Fruit fly (Drosophila melanogaster) whole organism, embryonic: Measurements from ENCODE around the gene Hip14.

Experiments
- BEAF-32 ChIP-seq: fragments of 200-800 bp; sonication (Bioruptor generic); optimal IDR thresholded peaks from 3 replicates; lab custom pipeline; 2017; ENCODE audit warnings: missing biosample characterization, missing genetic modification characterization, mild to moderate bottlenecking, moderate library complexity, missing genetic modification reagents
- Bteb2 ChIP-seq: fragments of 200-800 bp; sonication (Bioruptor generic); optimal IDR thresholded peaks from 2 replicates; lab custom pipeline; 2016; ENCODE audit warnings: missing biosample characterization, missing genetic modification characterization
- CG10366 ChIP-seq: fragments of 200-800 bp; sonication (Bioruptor generic); IDR thresholded peaks from 2 replicates; pipeline ENCODE4 v1.3.6; 2022; ENCODE audit warnings: missing biosample characterization, missing genetic modification characterization
- CG11560 ChIP-seq: fragments of 200-800 bp; sonication (Bioruptor generic); IDR thresholded peaks from 3 replicates; pipeline ENCODE4 v1.3.6; 2022; ENCODE audit warnings: missing biosample characterization, missing genetic modification characterization
- CG12155 ChIP-seq: fragments of 200-800 bp; sonication (Bioruptor generic); optimal IDR thresholded peaks from 3 replicates; lab custom pipeline; 2016; ENCODE audit warnings: missing biosample characterization, missing genetic modification characterization
- CG14441 ChIP-seq: fragments of 200-800 bp; sonication (Bioruptor generic); IDR thresholded peaks from 2 replicates; pipeline ENCODE4 v1.3.6; 2022; ENCODE audit warnings: missing biosample characterization, missing genetic modification characterization
- CG15601 ChIP-seq: fragments of 200-800 bp; sonication (Bioruptor generic); optimal IDR thresholded peaks from 3 replicates; lab custom pipeline; 2019; ENCODE audit warnings: missing biosample characterization, mild to moderate bottlenecking, missing genetic modification characterization, moderate library complexity
- CG15696 ChIP-seq: fragments of 200-800 bp; sonication (Bioruptor generic); optimal IDR thresholded peaks from 2 replicates; lab custom pipeline; 2019; ENCODE audit warnings: missing biosample characterization, mild to moderate bottlenecking, missing genetic modification characterization, moderate library complexity
- CG1602 ChIP-seq: fragments of 200-800 bp; sonication (Bioruptor generic); optimal IDR thresholded peaks from 3 replicates; lab custom pipeline; 2016; ENCODE audit warnings: missing biosample characterization, missing genetic modification characterization
- CG16813 ChIP-seq: fragments of 200-800 bp; sonication (Bioruptor generic); IDR thresholded peaks from 3 replicates; pipeline ENCODE4 v1.3.6; 2022; ENCODE audit warnings: missing biosample characterization, missing genetic modification characterization; ENCODE audit not compliant: partially characterized antibody
- CG17328 ChIP-seq: fragments of 200-800 bp; sonication (Bioruptor generic); IDR thresholded peaks from 2 replicates; pipeline ENCODE4 v1.3.6; 2022; ENCODE audit warnings: missing biosample characterization, missing genetic modification characterization
- CG2199 ChIP-seq: fragments of 200-800 bp; sonication (Bioruptor generic); IDR thresholded peaks from 3 replicates; pipeline ENCODE4 v1.3.6; 2022; ENCODE audit warnings: missing biosample characterization, missing genetic modification characterization
- CG32767 ChIP-seq: fragments of 200-800 bp; sonication (Bioruptor generic); IDR thresholded peaks from 2 replicates; pipeline ENCODE4 v1.3.6; 2022; ENCODE audit warnings: missing biosample characterization, missing genetic modification characterization
- CG3847 ChIP-seq: fragments of 200-800 bp; sonication (Bioruptor generic); IDR thresholded peaks from 2 replicates; pipeline ENCODE4 v1.3.6; 2022; ENCODE audit warnings: missing biosample characterization, missing genetic modification characterization
- CG4730 ChIP-seq: fragments of 200-800 bp; sonication (Bioruptor generic); IDR thresholded peaks from 2 replicates; pipeline ENCODE4 v1.3.6; 2022; ENCODE audit warnings: missing biosample characterization, missing genetic modification characterization
- CG7372 ChIP-seq: fragments of 200-800 bp; sonication (Bioruptor generic); IDR thresholded peaks from 2 replicates; pipeline ENCODE4 v1.3.6; 2022; ENCODE audit warnings: missing biosample characterization, missing genetic modification characterization
- CG8359 ChIP-seq: fragments of 200-800 bp; sonication (Bioruptor generic); optimal IDR thresholded peaks from 2 replicates; lab custom pipeline; 2017; ENCODE audit warnings: missing biosample characterization, mild to moderate bottlenecking, missing genetic modification characterization, borderline replicate concordance
- CG8944 ChIP-seq: fragments of 200-800 bp; sonication (Bioruptor generic); optimal IDR thresholded peaks from 3 replicates; lab custom pipeline; 2016; ENCODE audit warnings: missing biosample characterization, missing genetic modification characterization
- Chrac-16 ChIP-seq: fragments of 200-800 bp; sonication (Bioruptor generic); optimal IDR thresholded peaks from 3 replicates; lab custom pipeline; 2016; ENCODE audit warnings: missing biosample characterization, missing genetic modification characterization
- CoRest ChIP-seq: fragments of 200-800 bp; sonication (Bioruptor generic); optimal IDR thresholded peaks from 3 replicates; lab custom pipeline; 2018; ENCODE audit warnings: missing biosample characterization, mild to moderate bottlenecking, missing genetic modification characterization, moderate library complexity
- Dip3 ChIP-seq: fragments of 200-800 bp; sonication (Bioruptor generic); optimal IDR thresholded peaks from 3 replicates; lab custom pipeline; 2016; ENCODE audit warnings: missing biosample characterization, missing genetic modification characterization
- Myb ChIP-seq: fragments of 200-800 bp; sonication (Bioruptor generic); optimal IDR thresholded peaks from 2 replicates; lab custom pipeline; 2016; ENCODE audit warnings: missing biosample characterization, missing genetic modification characterization
- NK7.1 ChIP-seq: fragments of 200-800 bp; sonication (Bioruptor generic); optimal IDR thresholded peaks from 3 replicates; lab custom pipeline; 2016; ENCODE audit warnings: missing biosample characterization, missing genetic modification characterization
- Poxn ChIP-seq: fragments of 200-800 bp; sonication (Bioruptor generic); IDR thresholded peaks from 2 replicates; pipeline ENCODE4 v1.3.6; 2022; ENCODE audit warnings: missing biosample characterization, missing genetic modification characterization
- Sin3A ChIP-seq: fragments of >200 bp; optimal IDR thresholded peaks from 2 replicates; lab custom pipeline; 2018
- Sox102F ChIP-seq: fragments of 200-800 bp; sonication (Bioruptor generic); optimal IDR thresholded peaks from 2 replicates; lab custom pipeline; 2018; ENCODE audit warnings: missing biosample characterization, mild to moderate bottlenecking, missing genetic modification characterization, moderate library complexity
- Taf1 ChIP-seq: fragments of 200-800 bp; sonication (Bioruptor generic); IDR thresholded peaks from 2 replicates; pipeline ENCODE4 v1.3.6; 2022; ENCODE audit warnings: missing biosample characterization, missing genetic modification characterization
- Vsx1 ChIP-seq: fragments of 200-800 bp; sonication (Bioruptor generic); optimal IDR thresholded peaks from 2 replicates; lab custom pipeline; 2017; ENCODE audit warnings: missing biosample characterization, mild to moderate bottlenecking, missing genetic modification characterization, missing genetic modification reagents
- ab ChIP-seq: fragments of 200-800 bp; sonication (Bioruptor generic); optimal IDR thresholded peaks from 2 replicates; lab custom pipeline; 2016; ENCODE audit warnings: missing biosample characterization, missing genetic modification characterization
- ac ChIP-seq: fragments of 200-800 bp; sonication (Bioruptor generic); optimal IDR thresholded peaks from 3 replicates; lab custom pipeline; 2017; ENCODE audit warnings: missing biosample characterization, mild to moderate bottlenecking, missing genetic modification characterization
- ase ChIP-seq: fragments of 200-800 bp; sonication (Bioruptor generic); IDR thresholded peaks from 3 replicates; pipeline ENCODE4 v1.3.6; 2022; ENCODE audit warnings: missing biosample characterization, missing genetic modification characterization
- bbx ChIP-seq: fragments of 200-800 bp; sonication (Bioruptor generic); IDR thresholded peaks from 2 replicates; pipeline ENCODE4 v1.3.6; 2022; ENCODE audit warnings: missing biosample characterization, missing genetic modification characterization; ENCODE audit not compliant: partially characterized antibody
- caup ChIP-seq: fragments of 200-800 bp; sonication (Bioruptor generic); optimal IDR thresholded peaks from 3 replicates; lab custom pipeline; 2017; ENCODE audit warnings: missing biosample characterization, mild to moderate bottlenecking, missing genetic modification characterization, moderate library complexity; ENCODE audit not compliant: severe bottlenecking
- crc ChIP-seq: fragments of 200-800 bp; sonication (Bioruptor generic); optimal IDR thresholded peaks from 2 replicates; lab custom pipeline; 2016; ENCODE audit warnings: missing biosample characterization, missing genetic modification characterization
- dmrt99B ChIP-seq: fragments of 200-800 bp; sonication (Bioruptor generic); optimal IDR thresholded peaks from 2 replicates; lab custom pipeline; 2018; ENCODE audit warnings: missing biosample characterization, mild to moderate bottlenecking, missing genetic modification characterization, moderate library complexity
- exex ChIP-seq: fragments of 200-800 bp; sonication (Bioruptor generic); optimal IDR thresholded peaks from 4 replicates; lab custom pipeline; 2018; ENCODE audit warnings: missing biosample characterization, mild to moderate bottlenecking, missing genetic modification characterization, moderate library complexity
- fd102C ChIP-seq: fragments of 200-800 bp; sonication (Bioruptor generic); optimal IDR thresholded peaks from 2 replicates; lab custom pipeline; 2018; ENCODE audit warnings: missing biosample characterization, mild to moderate bottlenecking, missing genetic modification characterization, moderate library complexity
- fd3F ChIP-seq: fragments of 200-800 bp; sonication (Bioruptor generic); optimal IDR thresholded peaks from 2 replicates; lab custom pipeline; 2018; ENCODE audit warnings: missing biosample characterization, mild to moderate bottlenecking, missing genetic modification characterization, moderate library complexity
- gem ChIP-seq: fragments of 200-800 bp; sonication (Bioruptor generic); optimal IDR thresholded peaks from 2 replicates; lab custom pipeline; 2019; ENCODE audit warnings: missing biosample characterization, mild to moderate bottlenecking, missing genetic modification characterization, moderate library complexity
- gsb-n ChIP-seq: fragments of 200-800 bp; sonication (Bioruptor generic); optimal IDR thresholded peaks from 3 replicates; lab custom pipeline; 2018; ENCODE audit warnings: missing biosample characterization, mild to moderate bottlenecking, missing genetic modification characterization
- hkb ChIP-seq, 2 experiments: fragments of 200-800 bp in 1 of 2; fragments of >200 bp in 1 of 2; sonication (Bioruptor generic) in 1 of 2; IDR thresholded peaks in 1 of 2; optimal IDR thresholded peaks in 1 of 2; 2 replicates each; pipeline versions ENCODE4 v1.3.6 to Lab custom; 2017 to 2022; ENCODE audit warnings: missing biosample characterization in 1 of 2, missing genetic modification characterization in 1 of 2
- ind ChIP-seq: fragments of 200-800 bp; sonication (Bioruptor generic); optimal IDR thresholded peaks from 3 replicates; lab custom pipeline; 2016; ENCODE audit warnings: missing biosample characterization, missing genetic modification characterization
- kay ChIP-seq: fragments of 200-800 bp; sonication (Bioruptor generic); optimal IDR thresholded peaks from 2 replicates; lab custom pipeline; 2016; ENCODE audit warnings: missing biosample characterization, missing genetic modification characterization
- org-1 ChIP-seq: fragments of 200-800 bp; sonication (Bioruptor generic); optimal IDR thresholded peaks from 2 replicates; lab custom pipeline; 2017; ENCODE audit warnings: missing biosample characterization, missing genetic modification characterization
- pnt ChIP-seq: fragments of 200-800 bp; sonication (Bioruptor generic); optimal IDR thresholded peaks from 3 replicates; lab custom pipeline; 2016; ENCODE audit warnings: missing biosample characterization, missing genetic modification characterization
- pum ChIP-seq: fragments of 200-800 bp; sonication (Bioruptor generic); optimal IDR thresholded peaks from 2 replicates; lab custom pipeline; 2016; ENCODE audit warnings: missing biosample characterization, missing genetic modification characterization
- slp2 ChIP-seq: fragments of 200-800 bp; sonication (Bioruptor generic); optimal IDR thresholded peaks from 2 replicates; lab custom pipeline; 2016; ENCODE audit warnings: missing biosample characterization, missing genetic modification characterization
- stwl ChIP-seq: fragments of 200-800 bp; sonication (Bioruptor generic); optimal IDR thresholded peaks from 3 replicates; lab custom pipeline; 2018; ENCODE audit warnings: missing biosample characterization, mild to moderate bottlenecking, missing genetic modification characterization, moderate library complexity
- trem ChIP-seq: fragments of 200-800 bp; optimal IDR thresholded peaks from 3 replicates; lab custom pipeline; 2019; ENCODE audit warnings: missing biosample characterization, mild to moderate bottlenecking, missing genetic modification characterization, moderate library complexity
- vvl ChIP-seq: fragments of 200-800 bp; sonication (Bioruptor generic); IDR thresholded peaks from 2 replicates; pipeline ENCODE4 v1.3.6; 2022; ENCODE audit warnings: missing biosample characterization, missing genetic modification characterization

Hip14 gene

dm6 chr3L:15982783-15983432, 5.1 kb upstream of the Hip14 start, which contains the start of the genes brm and Arl1 (continued):
- TF ChIP-seq CG17328 (GFP tag; lab: Robert Waterston, UW) (peak; percentile 99), gsb-n (tag; lab: Kevin White, UChicago) (no peak), Vsx1 (GFP tag; lab: Kevin White, UChicago) (no peak), Poxn (GFP tag; lab: Robert Waterston, UW) (peak; percentile 97), CoRest (peak; percentile 99), CG12155 (peak; percentile 97), Taf1 (peak; percentile 97), stwl (tag; lab: Kevin White, UChicago) (no peak), CG1602 (peak; percentile 98), CG8359 (GFP tag; lab: Kevin White, UChicago) (peak; percentile 92), CG2199 (GFP tag; lab: Robert Waterston, UW) (peak; percentile 99), Sin3A (peak; percentile 63), Sox102F (GFP tag; lab: Kevin White, UChicago) (peak; percentile 98), CG8944 (peak; percentile 78), exex (tag; lab: Kevin White, UChicago) (peak; percentile 94), CG15696 (tag; lab: Kevin White, UChicago) (peak; percentile 99), ase (peak; percentile 99), NK7.1 (GFP tag; lab: Kevin White, UChicago) (peak; percentile 52), dmrt99B (peak; percentile 97), CG4730 (peak; percentile 99), BEAF-32 (GFP tag; lab: Kevin White, UChicago) (peak; percentile 64), ind (GFP tag; lab: Kevin White, UChicago) (peak; percentile 98), crc (peak; percentile 75), pnt (peak; percentile 80), org-1 (GFP tag; lab: Kevin White, UChicago) (peak; percentile 87), CG11560 (tag; lab: Robert Waterston, UW) (peak; percentile 94), gem (tag; lab: Kevin White, UChicago) (peak; percentile 99), CG15601 (peak; percentile 97), CG3847 (GFP tag; lab: Robert Waterston, UW) (peak; percentile 100), CG32767 (GFP tag; lab: Robert Waterston, UW) (peak; percentile 99), fd3F (GFP tag; lab: Kevin White, UChicago) (peak; percentile 98), ab (GFP tag; lab: Kevin White, UChicago) (peak; percentile 70), vvl (GFP tag; lab: Robert Waterston, UW) (peak; percentile 100), ac (GFP tag; lab: Kevin White, UChicago) (peak; percentile 77), CG14441 (GFP tag; lab: Robert Waterston, UW) (peak; percentile 99), pum (GFP tag; lab: Kevin White, UChicago) (peak; percentile 88), Bteb2 (GFP tag; lab: Kevin White, UChicago) (peak; percentile 88), slp2 (GFP tag; lab: Kevin White, UChicago) (peak; percentile 62), trem (tag; lab: Kevin White, UChicago) (peak; percentile 96), bbx (no peak), CG16813 (peak; percentile 39; the same call in 1 of the 3 replicates), caup (GFP tag; lab: Kevin White, UChicago) (peak; percentile 99), Myb (peak; percentile 36), fd102C (GFP tag; lab: Kevin White, UChicago) (peak; percentile 75), CG10366 (GFP tag; lab: Robert Waterston, UW) (peak; percentile 99), CG7372 (peak; percentile 100), Dip3 (GFP tag; lab: Kevin White, UChicago) (peak; percentile 90), Chrac-16 (GFP tag; lab: Kevin White, UChicago) (peak; percentile 98), hkb (optimal IDR thresholded peaks at IDR 0.05; lab: Kevin White, UChicago) (no peak), hkb (GFP tag; IDR thresholded peaks at IDR 0.05; lab: Robert Waterston, UW) (peak; percentile 99), kay (peak; percentile 99)
